Worm (Caenorhabditis elegans) whole organism, L4 larva: ENCODE results near the gene cwn-2.

Source experiments
- F49E8.2 ChIP-seq: sonication (generic microtip); optimal IDR thresholded peaks from 2 replicates; lab custom pipeline; 2016; ENCODE audit warnings: missing compliant biosample characterization, mild to moderate bottlenecking, missing genetic modification characterization, borderline replicate concordance
- R02D3.7 ChIP-seq: fragments of 150-350 bp; sonication (generic microtip); optimal IDR thresholded peaks from 3 replicates; lab custom pipeline; 2014; ENCODE audit warnings: missing biosample characterization, missing genetic modification characterization
- T20F7.1 ChIP-seq: fragments of 200-800 bp; sonication (Bioruptor generic); optimal IDR thresholded peaks from 2 replicates; lab custom pipeline; 2018; ENCODE audit warnings: mild to moderate bottlenecking, missing genetic modification characterization, missing compliant biosample characterization
- Y48G9A.11 ChIP-seq: fragments of 200-800 bp; sonication (Bioruptor generic); IDR thresholded peaks from 2 replicates; pipeline ENCODE4 v1.3.6; 2022; ENCODE audit warnings: missing genetic modification reagents, missing genetic modification characterization, missing compliant biosample characterization
- Y75B8A.6 ChIP-seq: fragments of 200-800 bp; sonication (Bioruptor generic); IDR thresholded peaks from 2 replicates; pipeline ENCODE4 v1.3.6; 2022; ENCODE audit warnings: missing genetic modification reagents, missing genetic modification characterization, missing compliant biosample characterization
- aha-1 ChIP-seq: fragments of 150-350 bp; peaks from one replicate; lab custom pipeline; 2014; ENCODE audit warnings: missing biosample characterization, missing genetic modification characterization
- aly-2 ChIP-seq: sonication (generic microtip); optimal IDR thresholded peaks from 2 replicates; lab custom pipeline; 2018; ENCODE audit warnings: missing biosample characterization, missing genetic modification characterization
- attf-4 ChIP-seq: sonication (generic microtip); optimal IDR thresholded peaks from 3 replicates; lab custom pipeline; 2017; ENCODE audit warnings: missing biosample characterization, missing genetic modification characterization
- ceh-28 ChIP-seq: fragments of 150-350 bp; optimal IDR thresholded peaks from 2 replicates; lab custom pipeline; 2014; ENCODE audit warnings: missing biosample characterization, missing genetic modification reagents, missing genetic modification characterization
- ceh-44 ChIP-seq: fragments of 200-800 bp; sonication (Bioruptor generic); IDR thresholded peaks from 2 replicates; pipeline ENCODE4 v1.3.6; 2022; ENCODE audit warnings: missing genetic modification reagents, missing genetic modification characterization, missing compliant biosample characterization
- ceh-82 ChIP-seq: sonication (generic microtip); optimal IDR thresholded peaks from 2 replicates; lab custom pipeline; 2017; ENCODE audit warnings: missing biosample characterization, missing genetic modification characterization
- ctbp-1 ChIP-seq: fragments of 200-800 bp; sonication (Bioruptor generic); IDR thresholded peaks from 2 replicates; pipeline ENCODE4 v1.3.6; 2022; ENCODE audit warnings: missing genetic modification reagents, missing genetic modification characterization, missing compliant biosample characterization
- daf-16 ChIP-seq, 3 experiments: sonication (generic microtip); optimal IDR thresholded peaks; 2 replicates each; lab custom pipeline; 2016 to 2017; ENCODE audit warnings: missing genetic modification characterization in 3 of 3, missing genetic modification reagents in 3 of 3, mild to moderate bottlenecking in 2 of 3, missing compliant biosample characterization in 2 of 3, missing biosample characterization in 1 of 3, moderate library complexity in 1 of 3
- daf-8 ChIP-seq: fragments of 200-800 bp; sonication (Bioruptor generic); IDR thresholded peaks from 2 replicates; pipeline ENCODE4 v1.3.6; 2022; ENCODE audit warnings: missing genetic modification characterization, missing compliant biosample characterization
- dmd-6 ChIP-seq: fragments of 200-800 bp; sonication (Bioruptor generic); IDR thresholded peaks from 2 replicates; pipeline ENCODE4 v1.3.6; 2022; ENCODE audit warnings: missing genetic modification reagents, missing genetic modification characterization, missing compliant biosample characterization
- egl-27 ChIP-seq: sonication (generic microtip); optimal IDR thresholded peaks from 3 replicates; lab custom pipeline; 2017; ENCODE audit warnings: missing biosample characterization, missing genetic modification reagents, missing genetic modification characterization
- egl-43 ChIP-seq: fragments of 200-800 bp; sonication (Bioruptor generic); IDR thresholded peaks from 2 replicates; pipeline ENCODE4 v1.3.6; 2022; ENCODE audit warnings: missing genetic modification reagents, missing genetic modification characterization, missing compliant biosample characterization
- fos-1 ChIP-seq: fragments of 150-350 bp; optimal IDR thresholded peaks from 2 replicates; lab custom pipeline; 2014; ENCODE audit warnings: missing biosample characterization, missing genetic modification characterization
- gei-8 ChIP-seq: fragments of 200-800 bp; sonication (Bioruptor generic); optimal IDR thresholded peaks from 2 replicates; lab custom pipeline; 2018; ENCODE audit warnings: mild to moderate bottlenecking, missing genetic modification characterization, missing compliant biosample characterization
- jun-1 ChIP-seq: fragments of 150-350 bp; optimal IDR thresholded peaks from 2 replicates; lab custom pipeline; 2014; ENCODE audit warnings: missing biosample characterization, missing genetic modification reagents, missing genetic modification characterization
- lin-13 ChIP-seq: fragments of 150-350 bp; optimal IDR thresholded peaks from 2 replicates; lab custom pipeline; 2014; ENCODE audit warnings: missing biosample characterization, missing genetic modification reagents, missing genetic modification characterization
- lin-38 ChIP-seq: fragments of 200-800 bp; sonication (Bioruptor generic); IDR thresholded peaks from 2 replicates; pipeline ENCODE4 v1.3.6; 2022; ENCODE audit warnings: missing genetic modification reagents, missing genetic modification characterization, missing compliant biosample characterization
- lir-3 ChIP-seq: sonication (generic microtip); optimal IDR thresholded peaks from 2 replicates; lab custom pipeline; 2016; ENCODE audit warnings: mild to moderate bottlenecking, missing genetic modification characterization, missing compliant biosample characterization
- madf-5 ChIP-seq, 2 experiments: fragments of 200-800 bp; sonication (Bioruptor generic); IDR thresholded peaks; 2 replicates each; pipeline ENCODE4 v1.3.6; 2022; ENCODE audit warnings: missing compliant biosample characterization in 2 of 2, missing genetic modification characterization in 2 of 2
- mes-2 ChIP-seq: sonication (generic microtip); optimal IDR thresholded peaks from 2 replicates; lab custom pipeline; 2016; ENCODE audit warnings: missing genotype, mild to moderate bottlenecking, missing genetic modification characterization, missing compliant biosample characterization; ENCODE audit not compliant: poor library complexity, severe bottlenecking
- mxl-2 ChIP-seq: fragments of 200-800 bp; sonication (Bioruptor generic); conservative IDR thresholded peaks from 2 replicates; pipeline ENCODE4 v1.3.6; 2022; ENCODE audit warnings: missing genetic modification reagents, missing genetic modification characterization, missing compliant biosample characterization
- nhr-10 ChIP-seq: fragments of 150-350 bp; optimal IDR thresholded peaks from 2 replicates; lab custom pipeline; 2014; ENCODE audit warnings: missing biosample characterization, missing genetic modification characterization
- nhr-41 ChIP-seq: fragments of 200-800 bp; sonication (Bioruptor generic); IDR thresholded peaks from 2 replicates; pipeline ENCODE4 v1.3.6; 2022; ENCODE audit warnings: missing genetic modification reagents, missing genetic modification characterization, missing compliant biosample characterization
- nhr-42 ChIP-seq: fragments of 200-800 bp; sonication (Bioruptor generic); IDR thresholded peaks from 2 replicates; pipeline ENCODE4 v1.3.6; 2022; ENCODE audit warnings: missing genetic modification characterization, missing compliant biosample characterization
- nhr-77 ChIP-seq: fragments of 150-350 bp; optimal IDR thresholded peaks from 2 replicates; lab custom pipeline; 2014; ENCODE audit warnings: missing biosample characterization, missing genetic modification characterization
- pqm-1 ChIP-seq: sonication (generic microtip); optimal IDR thresholded peaks from 2 replicates; lab custom pipeline; 2017; ENCODE audit warnings: missing biosample characterization, missing genetic modification characterization
- rbr-2 ChIP-seq: sonication (generic microtip); optimal IDR thresholded peaks from 2 replicates; lab custom pipeline; 2016; ENCODE audit warnings: missing genotype, missing genetic modification characterization, missing compliant biosample characterization
- skn-1 ChIP-seq: fragments of 150-350 bp; optimal IDR thresholded peaks from 2 replicates; lab custom pipeline; 2014; ENCODE audit warnings: missing biosample characterization, missing genetic modification characterization
- tra-1 ChIP-seq: fragments of 200-800 bp; sonication (Bioruptor generic); IDR thresholded peaks from 2 replicates; pipeline ENCODE4 v1.3.6; 2022; ENCODE audit warnings: missing genetic modification reagents, missing genetic modification characterization, missing compliant biosample characterization
- unc-130 ChIP-seq: sonication (generic microtip); optimal IDR thresholded peaks from 2 replicates; lab custom pipeline; 2016; ENCODE audit warnings: missing genetic modification reagents, missing genetic modification characterization, missing compliant biosample characterization
- unc-39 ChIP-seq: sonication (generic microtip); optimal IDR thresholded peaks from 2 replicates; lab custom pipeline; 2017; ENCODE audit warnings: missing biosample characterization, missing genetic modification characterization
- zip-2 ChIP-seq: fragments of 150-350 bp; optimal IDR thresholded peaks from 2 replicates; lab custom pipeline; 2014; ENCODE audit warnings: missing biosample characterization, missing genetic modification characterization
- ztf-7 ChIP-seq: fragments of 150-350 bp; optimal IDR thresholded peaks from 2 replicates; lab custom pipeline; 2014; ENCODE audit warnings: missing biosample characterization, missing genetic modification characterization

Gene cwn-2

ce11 chrIV:10085401-10086187 lies 18.0 kb downstream of the cwn-2 start, which contains the start of the genes col-2 and ndc-80 (continued):
- TF ChIP-seq tra-1 (GFP tag; lab: Robert Waterston, UW) (no peak), egl-43 (GFP tag; lab: Robert Waterston, UW) (no peak), ctbp-1 (no peak)

ce11 chrIV:10089777-10090176 lies 22.2 kb downstream of the cwn-2 start, which contains the start of gene ttr-39:
TSS of gene ttr-39 (minus strand) at chrIV:10089877.
- no peak for TF ChIP-seq ceh-44 (GFP tag; lab: Robert Waterston, UW)
- TF ChIP-seq ceh-28 (tag; lab: Kevin White, UChicago), result no peak
- no peak for TF ChIP-seq ctbp-1
- TF ChIP-seq nhr-41 (GFP tag; lab: Robert Waterston, UW), result no peak
- TF ChIP-seq pqm-1 (tag; lab: Kevin White, UChicago), result no peak
- no peak for TF ChIP-seq skn-1 (tag; lab: Kevin White, UChicago)
- no peak for TF ChIP-seq F49E8.2 (tag; lab: Kevin White, UChicago)
- no peak for TF ChIP-seq tra-1 (GFP tag; lab: Robert Waterston, UW)

ce11 chrIV:10090358-10090757 lies 22.7 kb downstream of the cwn-2 start, which contains the start of gene ttbk-5:
TSS of gene ttbk-5 (plus strand) at chrIV:10090658.
- TF ChIP-seq dmd-6 (GFP tag; lab: Robert Waterston, UW) (no peak), egl-27 (tag; lab: Kevin White, UChicago) (no peak), mxl-2 (GFP tag; lab: Robert Waterston, UW) (no peak), nhr-77 (tag; lab: Kevin White, UChicago) (no peak), ztf-7 (tag; lab: Kevin White, UChicago) (no peak)

- TF ChIP-seq unc-39 (tag; lab: Kevin White, UChicago) (no peak), egl-43 (GFP tag; lab: Robert Waterston, UW) (0 out of 2 replicates have a peak, but pooled peaks have one; percentile 30)
These were observed 27.6 kb downstream of the cwn-2 start, which contains the start of the genes C04G2.5 and msp-36 for ce11 chrIV:10095171-10095570. TSS of gene C04G2.5 (minus strand) at chrIV:10095271. TSS of gene msp-36 (plus strand) at chrIV:10095433.

ce11 chrIV:10096881-10097280 lies 29.3 kb downstream of the cwn-2 start, which contains the start of gene dis-3:
TSS of gene dis-3 (plus strand) at chrIV:10097202.
- TF ChIP-seq daf-16 (GFP tag; optimal IDR thresholded peaks at IDR 0.05; lab: Kevin White, UChicago) (no peak), daf-16 (tag; optimal IDR thresholded peaks at IDR 0.05; lab: Kevin White, UChicago) (no peak), R02D3.7 (peak; percentile 55), gei-8 (no peak), Y48G9A.11 (GFP tag; lab: Robert Waterston, UW) (0 out of 2 replicates have a peak, but pooled peaks have one; percentile 31), zip-2 (tag; lab: Kevin White, UChicago) (no peak), madf-5 (GFP tag; IDR thresholded peaks at IDR 0.05; lab: Robert Waterston, UW) (no peak), Y75B8A.6 (GFP tag; lab: Robert Waterston, UW) (no peak), mes-2 (tag; lab: Kevin White, UChicago) (no peak), lir-3 (tag; lab: Kevin White, UChicago) (no peak), T20F7.1 (GFP tag; lab: Kevin White, UChicago) (peak; percentile 88), aha-1 (tag; lab: Kevin White, UChicago) (peak; percentile 45), fos-1 (tag; lab: Kevin White, UChicago) (no peak), skn-1 (tag; lab: Kevin White, UChicago) (no peak), daf-8 (GFP tag; lab: Robert Waterston, UW) (no peak)
- TF ChIP-seq, all 104 proteins: peak for 4

- TF ChIP-seq aly-2 (tag; lab: Kevin White, UChicago) (no peak), lin-38 (GFP tag; lab: Robert Waterston, UW) (no peak), jun-1 (tag; lab: Kevin White, UChicago) (no peak), ceh-82 (tag; lab: Kevin White, UChicago) (no peak), nhr-42 (no peak), tra-1 (GFP tag; lab: Robert Waterston, UW) (no peak), nhr-10 (no peak), unc-130 (no peak), lin-13 (GFP tag; lab: Kevin White, UChicago) (no peak), egl-27 (tag; lab: Kevin White, UChicago) (no peak), rbr-2 (tag; lab: Kevin White, UChicago) (no peak), attf-4 (tag; lab: Kevin White, UChicago) (no peak), pqm-1 (tag; lab: Kevin White, UChicago) (no peak), lir-3 (tag; lab: Kevin White, UChicago) (no peak), dmd-6 (GFP tag; lab: Robert Waterston, UW) (no peak), ctbp-1 (no peak)
- TF ChIP-seq, all 104 proteins: peak for 0
These were observed 42.8 kb downstream of the cwn-2 start, which contains the start of gene egl-38 for ce11 chrIV:10110417-10110816. TSS of gene egl-38 (minus strand) at chrIV:10110517.
